Worm (Caenorhabditis elegans) whole organism, mixed stage, embryonic: ENCODE results near the gene srbc-20.

Experiments used
- lin-13 ChIP-seq: fragments of 150-350 bp; optimal IDR thresholded peaks from 2 replicates; lab custom pipeline; 2014; ENCODE audit warnings: missing biosample characterization, missing genetic modification characterization
- lin-32 ChIP-seq: fragments of 200-800 bp; sonication (Bioruptor generic); optimal IDR thresholded peaks from 2 replicates; lab custom pipeline; 2018; ENCODE audit warnings: mild to moderate bottlenecking, missing genetic modification characterization, missing compliant biosample characterization
- mab-5 ChIP-seq: fragments of 150-350 bp; optimal IDR thresholded peaks from 2 replicates; lab custom pipeline; 2014; ENCODE audit warnings: missing biosample characterization, missing genetic modification characterization
- nhr-237 ChIP-seq: fragments of 150-350 bp; optimal IDR thresholded peaks from 2 replicates; lab custom pipeline; 2014; ENCODE audit warnings: missing biosample characterization, missing genetic modification characterization
- nhr-28 ChIP-seq: fragments of 150-350 bp; optimal IDR thresholded peaks from 2 replicates; lab custom pipeline; 2014; ENCODE audit warnings: missing biosample characterization, missing genetic modification characterization
- pha-4 ChIP-seq: fragments of 150-350 bp; optimal IDR thresholded peaks from 2 replicates; lab custom pipeline; 2018; ENCODE audit warnings: missing biosample characterization, missing genetic modification reagents, missing genetic modification characterization
- sem-2 ChIP-seq: fragments of 200-800 bp; sonication (Bioruptor generic); optimal IDR thresholded peaks from 2 replicates; lab custom pipeline; 2018; ENCODE audit warnings: mild to moderate bottlenecking, missing genetic modification characterization, missing compliant biosample characterization
- snpc-4 ChIP-seq: fragments of 150-350 bp; optimal IDR thresholded peaks from 2 replicates; lab custom pipeline; 2014; ENCODE audit warnings: missing biosample characterization, missing genetic modification characterization
- unc-62 ChIP-seq: fragments of 150-350 bp; optimal IDR thresholded peaks from 2 replicates; lab custom pipeline; 2014; ENCODE audit warnings: missing biosample characterization, missing genetic modification reagents, missing genetic modification characterization
- ztf-11 ChIP-seq: fragments of 150-350 bp; optimal IDR thresholded peaks from 2 replicates; lab custom pipeline; 2014; ENCODE audit warnings: missing biosample characterization, missing genetic modification characterization

- TF ChIP-seq nhr-28 (tag; lab: Kevin White, UChicago) (no peak), mab-5 (tag; lab: Kevin White, UChicago) (no peak), nhr-237 (tag; lab: Kevin White, UChicago) (no peak), sem-2 (GFP tag; lab: Kevin White, UChicago) (no peak), unc-62 (GFP tag; lab: Kevin White, UChicago) (no peak), lin-32 (GFP tag; lab: Kevin White, UChicago) (no peak), ztf-11 (tag; lab: Kevin White, UChicago) (no peak), pha-4 (tag; lab: Kevin White, UChicago) (no peak), snpc-4 (tag; lab: Kevin White, UChicago) (no peak), lin-13 (tag; lab: Kevin White, UChicago) (no peak)
Measured at ce11 chrV:2192117-2192516, 45.2 kb downstream of the srbc-20 start, which contains the start of gene nhr-13.
